Fruit fly (Drosophila melanogaster) whole organism, embryonic: ENCODE measurements around the gene AP-2mu.

ENCODE experiments used
- B-H2 ChIP-seq: fragments of 200-800 bp; sonication (Bioruptor generic); optimal IDR thresholded peaks from 2 replicates; lab custom pipeline; 2018; ENCODE audit warnings: missing biosample characterization, mild to moderate bottlenecking, missing genetic modification characterization
- CG10959 ChIP-seq: fragments of 200-800 bp; sonication (Bioruptor generic); IDR thresholded peaks from 2 replicates; pipeline ENCODE4 v1.3.6; 2022; ENCODE audit warnings: missing biosample characterization, missing genetic modification characterization
- CG11085 ChIP-seq: fragments of 200-800 bp; sonication (Bioruptor generic); IDR thresholded peaks from 2 replicates; pipeline ENCODE4 v1.3.6; 2022; ENCODE audit warnings: missing biosample characterization, missing genetic modification characterization
- CG12155 ChIP-seq: fragments of 200-800 bp; sonication (Bioruptor generic); optimal IDR thresholded peaks from 3 replicates; lab custom pipeline; 2016; ENCODE audit warnings: missing biosample characterization, missing genetic modification characterization
- CG13123 ChIP-seq: fragments of 200-800 bp; sonication (Bioruptor generic); optimal IDR thresholded peaks from 2 replicates; lab custom pipeline; 2016; ENCODE audit warnings: missing biosample characterization, missing genetic modification characterization
- CG13287 ChIP-seq: fragments of 200-800 bp; sonication (Bioruptor generic); IDR thresholded peaks from 2 replicates; pipeline ENCODE4 v1.3.6; 2022; ENCODE audit warnings: missing biosample characterization, missing genetic modification characterization; ENCODE audit not compliant: partially characterized antibody
- CG13775 ChIP-seq: fragments of 200-800 bp; sonication (Bioruptor generic); optimal IDR thresholded peaks from 3 replicates; lab custom pipeline; 2017; ENCODE audit warnings: missing biosample characterization, mild to moderate bottlenecking, missing genetic modification characterization
- CG14860 ChIP-seq: fragments of 200-800 bp; sonication (Bioruptor generic); IDR thresholded peaks from 3 replicates; pipeline ENCODE4 v1.3.6; 2022; ENCODE audit warnings: missing biosample characterization, missing genetic modification characterization; ENCODE audit not compliant: partially characterized antibody
- CG15269 ChIP-seq: fragments of 200-800 bp; sonication (Bioruptor generic); optimal IDR thresholded peaks from 2 replicates; lab custom pipeline; 2018; ENCODE audit warnings: missing biosample characterization, mild to moderate bottlenecking, missing genetic modification characterization, moderate library complexity
- CG15514 ChIP-seq: fragments of 200-800 bp; sonication (Bioruptor generic); optimal IDR thresholded peaks from 3 replicates; lab custom pipeline; 2017; ENCODE audit warnings: missing biosample characterization, missing genetic modification characterization, mild to moderate bottlenecking, moderate library complexity, missing genetic modification reagents
- CG17186 ChIP-seq: fragments of 200-800 bp; sonication (Bioruptor generic); optimal IDR thresholded peaks from 3 replicates; lab custom pipeline; 2017; ENCODE audit warnings: missing biosample characterization, missing genetic modification reagents, missing genetic modification characterization
- CG17829 ChIP-seq: fragments of 200-800 bp; optimal IDR thresholded peaks from 2 replicates; lab custom pipeline; 2019; ENCODE audit warnings: missing biosample characterization, mild to moderate bottlenecking, missing genetic modification characterization, moderate library complexity
- CG18011 ChIP-seq: fragments of 200-800 bp; sonication (Bioruptor generic); optimal IDR thresholded peaks from 2 replicates; lab custom pipeline; 2017; ENCODE audit warnings: missing biosample characterization, missing genetic modification characterization, mild to moderate bottlenecking, moderate library complexity, missing genotype
- CG30431 ChIP-seq: fragments of 200-800 bp; sonication (Bioruptor generic); optimal IDR thresholded peaks from 2 replicates; lab custom pipeline; 2017; ENCODE audit warnings: missing biosample characterization, missing genetic modification characterization
- CG3065 ChIP-seq: fragments of 200-800 bp; sonication (Bioruptor generic); optimal IDR thresholded peaks from 2 replicates; lab custom pipeline; 2016; ENCODE audit warnings: missing biosample characterization, missing genetic modification characterization
- CG4424 ChIP-seq: fragments of 200-800 bp; sonication (Bioruptor generic); optimal IDR thresholded peaks from 3 replicates; lab custom pipeline; 2016; ENCODE audit warnings: missing biosample characterization, missing genetic modification characterization
- CG5245 ChIP-seq: fragments of 200-800 bp; sonication (Bioruptor generic); optimal IDR thresholded peaks from 3 replicates; lab custom pipeline; 2016; ENCODE audit warnings: missing biosample characterization, missing genetic modification characterization
- Dip3 ChIP-seq: fragments of 200-800 bp; sonication (Bioruptor generic); optimal IDR thresholded peaks from 3 replicates; lab custom pipeline; 2016; ENCODE audit warnings: missing biosample characterization, missing genetic modification characterization
- Dll ChIP-seq: fragments of 200-800 bp; sonication (Bioruptor generic); IDR thresholded peaks from 4 replicates; pipeline ENCODE4 v1.3.6; 2022; ENCODE audit warnings: missing biosample characterization, missing genetic modification characterization; ENCODE audit not compliant: partially characterized antibody
- Doc2 ChIP-seq: fragments of 200-800 bp; sonication (Bioruptor generic); IDR thresholded peaks from 2 replicates; pipeline ENCODE4 v1.3.6; 2022; ENCODE audit warnings: missing biosample characterization, missing genetic modification characterization
- Dp ChIP-seq: fragments of 200-800 bp; sonication (Bioruptor generic); optimal IDR thresholded peaks from 2 replicates; lab custom pipeline; 2018; ENCODE audit warnings: missing biosample characterization, mild to moderate bottlenecking, missing genetic modification characterization, moderate library complexity
- GATAe ChIP-seq: fragments of 200-800 bp; sonication (Bioruptor generic); conservative IDR thresholded peaks from 2 replicates; pipeline ENCODE4 v1.3.6; 2022; ENCODE audit warnings: missing biosample characterization, missing genetic modification characterization
- Gsc ChIP-seq: fragments of 200-800 bp; sonication (Bioruptor generic); IDR thresholded peaks from 2 replicates; pipeline ENCODE4 v1.3.6; 2022; ENCODE audit warnings: missing biosample characterization, missing genetic modification characterization
- H15 ChIP-seq: fragments of 200-800 bp; sonication (Bioruptor generic); IDR thresholded peaks from 3 replicates; pipeline ENCODE4 v1.3.6; 2022; ENCODE audit warnings: missing biosample characterization, missing genetic modification characterization
- HLH4C ChIP-seq: fragments of 200-800 bp; sonication (Bioruptor generic); IDR thresholded peaks from 3 replicates; pipeline ENCODE4 v1.3.6; 2022; ENCODE audit warnings: missing biosample characterization, missing genetic modification characterization; ENCODE audit not compliant: partially characterized antibody
- Med ChIP-seq: fragments of 200-800 bp; sonication (Bioruptor generic); peaks from one replicate; lab custom pipeline; 2016; ENCODE audit warnings: missing biosample characterization, missing genetic modification characterization, mild to moderate bottlenecking, inconsistent platforms, moderate library complexity
- Myb ChIP-seq: fragments of 200-800 bp; sonication (Bioruptor generic); optimal IDR thresholded peaks from 2 replicates; lab custom pipeline; 2016; ENCODE audit warnings: missing biosample characterization, missing genetic modification characterization
- Nf-YA ChIP-seq: fragments of 200-800 bp; sonication (Bioruptor generic); IDR thresholded peaks from 2 replicates; pipeline ENCODE4 v1.3.6; 2022; ENCODE audit warnings: missing biosample characterization, missing genetic modification characterization
- Oaz ChIP-seq: fragments of 200-800 bp; sonication (Bioruptor generic); IDR thresholded peaks from 2 replicates; pipeline ENCODE4 v1.3.6; 2022; ENCODE audit warnings: missing biosample characterization, missing genetic modification characterization
- Poxn ChIP-seq: fragments of 200-800 bp; sonication (Bioruptor generic); IDR thresholded peaks from 2 replicates; pipeline ENCODE4 v1.3.6; 2022; ENCODE audit warnings: missing biosample characterization, missing genetic modification characterization
- Sin3A ChIP-seq: fragments of >200 bp; optimal IDR thresholded peaks from 2 replicates; lab custom pipeline; 2018
- Xbp1 ChIP-seq: fragments of 200-800 bp; sonication (Bioruptor generic); optimal IDR thresholded peaks from 3 replicates; lab custom pipeline; 2016; ENCODE audit warnings: missing biosample characterization, mild to moderate bottlenecking, missing genetic modification characterization
- Xrp1 ChIP-seq: fragments of 200-800 bp; sonication (Bioruptor generic); IDR thresholded peaks from 2 replicates; pipeline ENCODE4 v1.3.6; 2022; ENCODE audit warnings: missing biosample characterization, missing genetic modification characterization
- aop ChIP-seq: fragments of 200-800 bp; sonication (Bioruptor generic); IDR thresholded peaks from 2 replicates; pipeline ENCODE4 v1.3.6; 2022; ENCODE audit warnings: missing biosample characterization, missing genetic modification characterization
- bbx ChIP-seq: fragments of 200-800 bp; sonication (Bioruptor generic); IDR thresholded peaks from 2 replicates; pipeline ENCODE4 v1.3.6; 2022; ENCODE audit warnings: missing biosample characterization, missing genetic modification characterization; ENCODE audit not compliant: partially characterized antibody
- chif ChIP-seq, 2 experiments: fragments of 200-800 bp; sonication (Bioruptor generic); optimal IDR thresholded peaks; 3 replicates each; lab custom pipeline; 2016; ENCODE audit warnings: missing biosample characterization in 2 of 2, missing genetic modification characterization in 2 of 2
- chinmo ChIP-seq: fragments of 200-800 bp; sonication (Bioruptor generic); IDR thresholded peaks from 4 replicates; pipeline ENCODE4 v1.3.6; 2022; ENCODE audit warnings: missing biosample characterization, missing genetic modification characterization; ENCODE audit not compliant: partially characterized antibody
- ewg ChIP-seq: fragments of 200-800 bp; sonication (Bioruptor generic); optimal IDR thresholded peaks from 3 replicates; lab custom pipeline; 2017; ENCODE audit warnings: mild to moderate bottlenecking, missing biosample characterization, missing genetic modification reagents, missing genetic modification characterization
- fd96Cb ChIP-seq: fragments of 200-800 bp; sonication (Bioruptor generic); optimal IDR thresholded peaks from 2 replicates; lab custom pipeline; 2018; ENCODE audit warnings: missing biosample characterization, mild to moderate bottlenecking, missing genetic modification characterization, moderate library complexity
- hb ChIP-seq: fragments of 200-800 bp; sonication (Bioruptor generic); IDR thresholded peaks from 3 replicates; pipeline ENCODE4 v1.3.6; 2022; ENCODE audit warnings: missing biosample characterization, missing genetic modification characterization; ENCODE audit not compliant: partially characterized antibody
- hbn ChIP-seq: fragments of 200-800 bp; sonication (Bioruptor generic); IDR thresholded peaks from 2 replicates; pipeline ENCODE4 v1.3.6; 2022; ENCODE audit warnings: missing biosample characterization, missing genetic modification characterization; ENCODE audit not compliant: partially characterized antibody
- pfk ChIP-seq: fragments of 200-800 bp; sonication (Bioruptor generic); optimal IDR thresholded peaks from 2 replicates; lab custom pipeline; 2018; ENCODE audit warnings: missing biosample characterization, mild to moderate bottlenecking, missing genetic modification characterization, moderate library complexity
- row ChIP-seq: fragments of 200-800 bp; sonication (Bioruptor generic); IDR thresholded peaks from 3 replicates; pipeline ENCODE4 v1.3.6; 2022; ENCODE audit warnings: missing biosample characterization, missing genetic modification characterization
- run ChIP-seq: fragments of 200-800 bp; sonication (Bioruptor generic); optimal IDR thresholded peaks from 3 replicates; lab custom pipeline; 2018; ENCODE audit warnings: missing biosample characterization, mild to moderate bottlenecking, missing genetic modification characterization
- sr ChIP-seq: fragments of 200-800 bp; sonication (Bioruptor generic); IDR thresholded peaks from 3 replicates; pipeline ENCODE4 v1.3.6; 2022; ENCODE audit warnings: missing biosample characterization, missing genetic modification characterization
- stwl ChIP-seq: fragments of 200-800 bp; sonication (Bioruptor generic); optimal IDR thresholded peaks from 3 replicates; lab custom pipeline; 2018; ENCODE audit warnings: missing biosample characterization, mild to moderate bottlenecking, missing genetic modification characterization, moderate library complexity
- trh ChIP-seq: fragments of 200-800 bp; sonication (Bioruptor generic); optimal IDR thresholded peaks from 2 replicates; lab custom pipeline; 2016; ENCODE audit warnings: missing biosample characterization, missing genetic modification characterization
- wdn ChIP-seq: fragments of 200-800 bp; sonication (Bioruptor generic); IDR thresholded peaks from 2 replicates; pipeline ENCODE4 v1.3.6; 2022; ENCODE audit warnings: missing biosample characterization, missing genetic modification characterization
- zen2 ChIP-seq: fragments of 200-800 bp; sonication (Bioruptor generic); IDR thresholded peaks from 3 replicates; pipeline ENCODE4 v1.3.6; 2022; ENCODE audit warnings: missing biosample characterization, missing genetic modification characterization; ENCODE audit not compliant: partially characterized antibody

Gene AP-2mu

dm6 chr3R:22491088-22491879 lies 29.0 kb downstream of the AP-2mu start, which contains the start of the genes CCT1 and tHMG1 (continued):
- TF ChIP-seq Dp (GFP tag; lab: Kevin White, UChicago) (peak; percentile 73), CG4424 (GFP tag; lab: Kevin White, UChicago) (peak; percentile 24), hbn (GFP tag; lab: Robert Waterston, UW) (peak; percentile 95), Poxn (GFP tag; lab: Robert Waterston, UW) (no peak), fd96Cb (tag; lab: Kevin White, UChicago) (no peak), chif (GFP tag; optimal IDR thresholded peaks at IDR 0.05; lab: Kevin White, UChicago) (no peak), HLH4C (GFP tag; lab: Robert Waterston, UW) (peak; percentile 95), Dip3 (no peak), Doc2 (no peak), aop (GFP tag; lab: Robert Waterston, UW) (no peak), run (tag; lab: Kevin White, UChicago) (no peak), CG11085 (GFP tag; lab: Robert Waterston, UW) (no peak), CG12155 (GFP tag; lab: Kevin White, UChicago) (no peak), zen2 (peak; percentile 95), CG13287 (GFP tag; lab: Robert Waterston, UW) (peak; percentile 97), CG10959 (GFP tag; lab: Robert Waterston, UW) (no peak), Xrp1 (GFP tag; lab: Robert Waterston, UW) (no peak), H15 (no peak), CG17829 (peak; percentile 30), sr (GFP tag; lab: Robert Waterston, UW) (no peak), Sin3A (lab: Kevin White, UChicago) (peak; percentile 51), chinmo (peak; percentile 85; the same call in 3 of the 4 replicates), wdn (GFP tag; lab: Robert Waterston, UW) (no peak), Xbp1 (GFP tag; lab: Kevin White, UChicago) (peak; percentile 2), B-H2 (GFP tag; lab: Kevin White, UChicago) (peak; percentile 37), CG18011 (GFP tag; lab: Kevin White, UChicago) (no peak), bbx (GFP tag; lab: Robert Waterston, UW) (peak; percentile 93), pfk (GFP tag; lab: Kevin White, UChicago) (no peak), row (GFP tag; lab: Robert Waterston, UW) (peak; percentile 53; the same call in 2 of the 3 replicates), Myb (peak; percentile 92), trh (GFP tag; lab: Kevin White, UChicago) (no peak), CG30431 (GFP tag; lab: Kevin White, UChicago) (no peak), Oaz (GFP tag; lab: Robert Waterston, UW) (no peak), CG15269 (tag; lab: Kevin White, UChicago) (no peak), CG5245 (no peak), CG14860 (GFP tag; lab: Robert Waterston, UW) (peak; percentile 95), GATAe (no peak), ewg (GFP tag; lab: Kevin White, UChicago) (no peak), stwl (tag; lab: Kevin White, UChicago) (peak; percentile 55), Med (peak; percentile 72), CG13775 (peak; percentile 28), CG17186 (GFP tag; lab: Kevin White, UChicago) (peak; percentile 17), Nf-YA (GFP tag; lab: Robert Waterston, UW) (0 out of 2 replicates have a peak, but pooled peaks have one; percentile 21), Dll (GFP tag; lab: Robert Waterston, UW) (peak; percentile 98), CG15514 (GFP tag; lab: Kevin White, UChicago) (peak; percentile 69), Gsc (GFP tag; lab: Robert Waterston, UW) (no peak), CG3065 (GFP tag; lab: Kevin White, UChicago) (no peak), CG13123 (GFP tag; lab: Kevin White, UChicago) (no peak), hb (GFP tag; lab: Robert Waterston, UW) (peak; percentile 84)
